Fruit fly (Drosophila melanogaster) whole organism, embryonic: ENCODE data around the gene CG3301.

Experiments used
- B-H1 ChIP-seq: fragments of 200-800 bp; sonication (Bioruptor generic); IDR thresholded peaks from 3 replicates; pipeline ENCODE4 v1.3.6; 2022; ENCODE audit warnings: missing biosample characterization, missing genetic modification characterization
- BtbVII ChIP-seq: fragments of 200-800 bp; sonication (Bioruptor generic); optimal IDR thresholded peaks from 3 replicates; lab custom pipeline; 2017; ENCODE audit warnings: missing biosample characterization, mild to moderate bottlenecking, missing genetic modification characterization
- Bteb2 ChIP-seq: fragments of 200-800 bp; sonication (Bioruptor generic); optimal IDR thresholded peaks from 2 replicates; lab custom pipeline; 2016; ENCODE audit warnings: missing biosample characterization, missing genetic modification characterization
- CG12155 ChIP-seq: fragments of 200-800 bp; sonication (Bioruptor generic); optimal IDR thresholded peaks from 3 replicates; lab custom pipeline; 2016; ENCODE audit warnings: missing biosample characterization, missing genetic modification characterization
- CG13775 ChIP-seq: fragments of 200-800 bp; sonication (Bioruptor generic); optimal IDR thresholded peaks from 3 replicates; lab custom pipeline; 2017; ENCODE audit warnings: missing biosample characterization, mild to moderate bottlenecking, missing genetic modification characterization
- CG14667 ChIP-seq: fragments of 200-800 bp; sonication (Bioruptor generic); IDR thresholded peaks from 2 replicates; pipeline ENCODE4 v1.3.6; 2022; ENCODE audit warnings: missing biosample characterization, missing genetic modification characterization
- CG15514 ChIP-seq: fragments of 200-800 bp; sonication (Bioruptor generic); optimal IDR thresholded peaks from 3 replicates; lab custom pipeline; 2017; ENCODE audit warnings: missing biosample characterization, missing genetic modification characterization, mild to moderate bottlenecking, moderate library complexity, missing genetic modification reagents
- CG16863 ChIP-seq: fragments of 200-800 bp; sonication (Bioruptor generic); optimal IDR thresholded peaks from 3 replicates; lab custom pipeline; 2016; ENCODE audit warnings: missing biosample characterization, missing genetic modification characterization
- CG1792 ChIP-seq: fragments of 200-800 bp; sonication (Bioruptor generic); optimal IDR thresholded peaks from 2 replicates; lab custom pipeline; 2016; ENCODE audit warnings: missing biosample characterization, missing genetic modification characterization
- CG18262 ChIP-seq: fragments of 200-800 bp; optimal IDR thresholded peaks from 3 replicates; lab custom pipeline; 2019; ENCODE audit warnings: missing biosample characterization, mild to moderate bottlenecking, missing genetic modification characterization, moderate library complexity
- CG31441 ChIP-seq: fragments of 200-800 bp; sonication (Bioruptor generic); IDR thresholded peaks from 2 replicates; pipeline ENCODE4 v1.3.6; 2022; ENCODE audit warnings: missing biosample characterization, missing genetic modification characterization
- CG32772 ChIP-seq: fragments of 200-800 bp; sonication (Bioruptor generic); IDR thresholded peaks from 2 replicates; pipeline ENCODE4 v1.3.6; 2022; ENCODE audit warnings: missing biosample characterization, missing genetic modification characterization
- CG33213 ChIP-seq: fragments of 200-800 bp; sonication (Bioruptor generic); optimal IDR thresholded peaks from 3 replicates; lab custom pipeline; 2016; ENCODE audit warnings: missing biosample characterization, missing genetic modification characterization
- CG3995 ChIP-seq: fragments of 200-800 bp; sonication (Bioruptor generic); optimal IDR thresholded peaks from 3 replicates; lab custom pipeline; 2016; ENCODE audit warnings: missing biosample characterization, missing genetic modification characterization
- CG43689 ChIP-seq: fragments of 200-800 bp; sonication (Bioruptor generic); IDR thresholded peaks from 2 replicates; pipeline ENCODE4 v1.3.6; 2022; ENCODE audit warnings: missing biosample characterization, missing genetic modification characterization
- CG6813 ChIP-seq: fragments of 200-800 bp; sonication (Bioruptor generic); optimal IDR thresholded peaks from 2 replicates; lab custom pipeline; 2017; ENCODE audit warnings: missing biosample characterization, missing genetic modification characterization, mild to moderate bottlenecking, moderate library complexity, missing genetic modification reagents
- CG7786 ChIP-seq: fragments of 200-800 bp; sonication (Bioruptor generic); optimal IDR thresholded peaks from 2 replicates; lab custom pipeline; 2016; ENCODE audit warnings: missing biosample characterization, missing genetic modification characterization
- CG8388 ChIP-seq: fragments of 200-800 bp; sonication (Bioruptor generic); optimal IDR thresholded peaks from 2 replicates; lab custom pipeline; 2019; ENCODE audit warnings: missing biosample characterization, mild to moderate bottlenecking, missing genetic modification characterization, moderate library complexity
- Dip3 ChIP-seq: fragments of 200-800 bp; sonication (Bioruptor generic); optimal IDR thresholded peaks from 3 replicates; lab custom pipeline; 2016; ENCODE audit warnings: missing biosample characterization, missing genetic modification characterization
- Jarid2 ChIP-seq: fragments of 200-800 bp; sonication (Bioruptor generic); optimal IDR thresholded peaks from 3 replicates; lab custom pipeline; 2017; ENCODE audit warnings: mild to moderate bottlenecking, missing biosample characterization, missing genetic modification reagents, missing genetic modification characterization
- Mad ChIP-seq: fragments of 200-800 bp; sonication (Bioruptor generic); optimal IDR thresholded peaks from 2 replicates; lab custom pipeline; 2016; ENCODE audit warnings: missing biosample characterization, missing genetic modification characterization
- Nf-YA ChIP-seq: fragments of 200-800 bp; sonication (Bioruptor generic); IDR thresholded peaks from 2 replicates; pipeline ENCODE4 v1.3.6; 2022; ENCODE audit warnings: missing biosample characterization, missing genetic modification characterization
- Optix ChIP-seq: fragments of 200-800 bp; sonication (Bioruptor generic); IDR thresholded peaks from 3 replicates; pipeline ENCODE4 v1.3.6; 2022; ENCODE audit warnings: missing biosample characterization, missing genetic modification characterization
- Sox102F ChIP-seq: fragments of 200-800 bp; sonication (Bioruptor generic); optimal IDR thresholded peaks from 2 replicates; lab custom pipeline; 2018; ENCODE audit warnings: missing biosample characterization, mild to moderate bottlenecking, missing genetic modification characterization, moderate library complexity
- Tbp ChIP-seq: fragments of >200 bp; optimal IDR thresholded peaks from 2 replicates; lab custom pipeline; 2018; ENCODE audit warnings: missing biosample characterization, missing genetic modification characterization
- ara ChIP-seq: fragments of 200-800 bp; sonication (Bioruptor generic); IDR thresholded peaks from 2 replicates; pipeline ENCODE4 v1.3.6; 2022; ENCODE audit warnings: missing biosample characterization, missing genetic modification characterization
- ash1 ChIP-seq: fragments of 200-800 bp; sonication (Bioruptor generic); optimal IDR thresholded peaks from 2 replicates; lab custom pipeline; 2018; ENCODE audit warnings: missing biosample characterization, mild to moderate bottlenecking, missing genetic modification characterization
- bbx ChIP-seq: fragments of 200-800 bp; sonication (Bioruptor generic); IDR thresholded peaks from 2 replicates; pipeline ENCODE4 v1.3.6; 2022; ENCODE audit warnings: missing biosample characterization, missing genetic modification characterization; ENCODE audit not compliant: partially characterized antibody
- br ChIP-seq: fragments of >200 bp; optimal IDR thresholded peaks from 2 replicates; lab custom pipeline; 2017
- bsh ChIP-seq, 2 experiments: fragments of 200-800 bp; sonication (Bioruptor generic); optimal IDR thresholded peaks; 2 replicates each; lab custom pipeline; 2017 to 2018; ENCODE audit warnings: mild to moderate bottlenecking in 2 of 2, missing biosample characterization in 2 of 2, missing genetic modification characterization in 2 of 2, moderate library complexity in 1 of 2
- cas ChIP-seq: fragments of 200-800 bp; sonication (Bioruptor generic); IDR thresholded peaks from 2 replicates; pipeline ENCODE4 v1.3.6; 2022; ENCODE audit warnings: missing biosample characterization, missing genetic modification characterization
- croc ChIP-seq: fragments of 200-800 bp; sonication (Bioruptor generic); conservative IDR thresholded peaks from 3 replicates; pipeline ENCODE4 v1.3.6; 2022; ENCODE audit warnings: missing biosample characterization, missing genetic modification characterization
- dati ChIP-seq: fragments of 200-800 bp; sonication (Bioruptor generic); IDR thresholded peaks from 2 replicates; pipeline ENCODE4 v1.3.6; 2022; ENCODE audit warnings: missing biosample characterization, missing genetic modification characterization
- esg ChIP-seq: fragments of 200-800 bp; sonication (Bioruptor generic); conservative IDR thresholded peaks from 2 replicates; pipeline ENCODE4 v1.3.6; 2022; ENCODE audit warnings: missing biosample characterization, missing genetic modification characterization
- ftz-f1 ChIP-seq: fragments of 200-800 bp; sonication (Bioruptor generic); optimal IDR thresholded peaks from 2 replicates; lab custom pipeline; 2016; ENCODE audit warnings: missing biosample characterization, missing genetic modification characterization
- fu2 ChIP-seq: fragments of 200-800 bp; sonication (Bioruptor generic); optimal IDR thresholded peaks from 2 replicates; lab custom pipeline; 2016; ENCODE audit warnings: missing biosample characterization, missing genetic modification characterization
- grau ChIP-seq: fragments of 200-800 bp; optimal IDR thresholded peaks from 3 replicates; lab custom pipeline; 2019; ENCODE audit warnings: missing biosample characterization, mild to moderate bottlenecking, missing genetic modification characterization, moderate library complexity
- gt ChIP-seq: fragments of 200-800 bp; sonication (Bioruptor generic); IDR thresholded peaks from 2 replicates; pipeline ENCODE4 v1.3.6; 2022; ENCODE audit warnings: missing biosample characterization, missing genetic modification characterization
- kah ChIP-seq: fragments of 200-800 bp; sonication (Bioruptor generic); optimal IDR thresholded peaks from 2 replicates; lab custom pipeline; 2018; ENCODE audit warnings: missing biosample characterization, mild to moderate bottlenecking, missing genetic modification characterization
- klu ChIP-seq: fragments of 200-800 bp; sonication (Bioruptor generic); IDR thresholded peaks from 2 replicates; pipeline ENCODE4 v1.3.6; 2022; ENCODE audit warnings: missing biosample characterization, missing genetic modification characterization
- lilli ChIP-seq: fragments of 200-800 bp; sonication (Bioruptor generic); optimal IDR thresholded peaks from 3 replicates; lab custom pipeline; 2016; ENCODE audit warnings: missing biosample characterization, missing genetic modification characterization
- lola ChIP-seq, 3 experiments: fragments of >200 bp in 2 of 3; fragments of 200-800 bp in 1 of 3; sonication (Bioruptor generic) in 1 of 3; optimal IDR thresholded peaks; 2 replicates each; lab custom pipeline; 2017 to 2019; ENCODE audit warnings: missing biosample characterization in 3 of 3, missing genetic modification characterization in 3 of 3, mild to moderate bottlenecking in 1 of 3, moderate library complexity in 1 of 3
- org-1 ChIP-seq: fragments of 200-800 bp; sonication (Bioruptor generic); optimal IDR thresholded peaks from 2 replicates; lab custom pipeline; 2017; ENCODE audit warnings: missing biosample characterization, missing genetic modification characterization
- phol ChIP-seq: fragments of 200-800 bp; sonication (Bioruptor generic); optimal IDR thresholded peaks from 3 replicates; lab custom pipeline; 2018; ENCODE audit warnings: missing biosample characterization, mild to moderate bottlenecking, missing genetic modification characterization, moderate library complexity
- pita ChIP-seq: fragments of 200-800 bp; sonication (Bioruptor generic); optimal IDR thresholded peaks from 2 replicates; lab custom pipeline; 2017; ENCODE audit warnings: missing biosample characterization, mild to moderate bottlenecking, missing genetic modification characterization
- psq ChIP-seq: fragments of 200-800 bp; sonication (Bioruptor generic); optimal IDR thresholded peaks from 2 replicates; lab custom pipeline; 2017; ENCODE audit warnings: missing biosample characterization, missing genetic modification characterization
- sisA ChIP-seq: fragments of 200-800 bp; sonication (Bioruptor generic); IDR thresholded peaks from 2 replicates; pipeline ENCODE4 v1.3.6; 2022; ENCODE audit warnings: missing biosample characterization, missing genetic modification characterization
- sob ChIP-seq: fragments of 200-800 bp; sonication (Bioruptor generic); IDR thresholded peaks from 2 replicates; pipeline ENCODE4 v1.3.6; 2022; ENCODE audit warnings: missing biosample characterization, missing genetic modification characterization
- sr ChIP-seq: fragments of 200-800 bp; sonication (Bioruptor generic); IDR thresholded peaks from 3 replicates; pipeline ENCODE4 v1.3.6; 2022; ENCODE audit warnings: missing biosample characterization, missing genetic modification characterization
- stwl ChIP-seq: fragments of 200-800 bp; sonication (Bioruptor generic); optimal IDR thresholded peaks from 3 replicates; lab custom pipeline; 2018; ENCODE audit warnings: missing biosample characterization, mild to moderate bottlenecking, missing genetic modification characterization, moderate library complexity
- wdn ChIP-seq: fragments of 200-800 bp; sonication (Bioruptor generic); IDR thresholded peaks from 2 replicates; pipeline ENCODE4 v1.3.6; 2022; ENCODE audit warnings: missing biosample characterization, missing genetic modification characterization
- wek ChIP-seq: fragments of 200-800 bp; sonication (Bioruptor generic); optimal IDR thresholded peaks from 3 replicates; lab custom pipeline; 2018; ENCODE audit warnings: missing biosample characterization, mild to moderate bottlenecking, missing genetic modification characterization, moderate library complexity

The CG3301 gene

dm6 chr3R:21297387-21297956, 21.4 kb upstream of the CG3301 start (continued):
- TF ChIP-seq Bteb2 (GFP tag; lab: Kevin White, UChicago) (peak; percentile 63), sr (GFP tag; lab: Robert Waterston, UW) (no peak), CG13775 (GFP tag; lab: Kevin White, UChicago) (peak; percentile 40), lola (GFP tag; optimal IDR thresholded peaks at IDR 0.05; lab: Kevin White, UChicago) (peak in 1 of 3 experiments; percentile 57), grau (peak; percentile 33), wdn (GFP tag; lab: Robert Waterston, UW) (no peak), CG3995 (GFP tag; lab: Kevin White, UChicago) (no peak), fu2 (no peak), gt (GFP tag; lab: Robert Waterston, UW) (no peak), kah (GFP tag; lab: Kevin White, UChicago) (peak; percentile 57), pita (GFP tag; lab: Kevin White, UChicago) (no peak), CG14667 (no peak), CG15514 (GFP tag; lab: Kevin White, UChicago) (peak; percentile 58), Tbp (GFP tag; lab: Kevin White, UChicago) (no peak), stwl (tag; lab: Kevin White, UChicago) (no peak), ftz-f1 (peak; percentile 27), CG43689 (GFP tag; lab: Robert Waterston, UW) (no peak), br (lab: Kevin White, UChicago) (no peak), CG33213 (peak; percentile 58), wek (peak; percentile 78), CG32772 (no peak), ara (GFP tag; lab: Robert Waterston, UW) (no peak), org-1 (GFP tag; lab: Kevin White, UChicago) (peak; percentile 75), lilli (GFP tag; lab: Kevin White, UChicago) (peak; percentile 65), Dip3 (GFP tag; lab: Kevin White, UChicago) (no peak), CG16863 (peak; percentile 69), CG1792 (GFP tag; lab: Kevin White, UChicago) (peak; percentile 46), CG18262 (tag; lab: Kevin White, UChicago) (peak; percentile 65), dati (GFP tag; lab: Robert Waterston, UW) (no peak), B-H1 (GFP tag; lab: Robert Waterston, UW) (no peak), phol (no peak), CG31441 (GFP tag; lab: Robert Waterston, UW) (no peak), CG6813 (GFP tag; lab: Kevin White, UChicago) (peak; percentile 95), esg (GFP tag; lab: Robert Waterston, UW) (no peak), BtbVII (peak; percentile 77), cas (GFP tag; lab: Robert Waterston, UW) (no peak), Mad (peak; percentile 13), Sox102F (GFP tag; lab: Kevin White, UChicago) (peak; percentile 55), ash1 (GFP tag; lab: Kevin White, UChicago) (peak; percentile 60), CG8388 (GFP tag; lab: Kevin White, UChicago) (peak; percentile 60), klu (GFP tag; lab: Robert Waterston, UW) (no peak), psq (GFP tag; lab: Kevin White, UChicago) (peak; percentile 36), CG12155 (GFP tag; lab: Kevin White, UChicago) (peak; percentile 32), sob (no peak), Nf-YA (GFP tag; lab: Robert Waterston, UW) (no peak), bbx (GFP tag; lab: Robert Waterston, UW) (no peak), CG7786 (GFP tag; lab: Kevin White, UChicago) (peak; percentile 15), bsh (GFP tag; optimal IDR thresholded peaks at IDR 0.05; lab: Kevin White, UChicago) (peak; percentile 15 to 70), croc (GFP tag; lab: Robert Waterston, UW) (no peak), sisA (GFP tag; lab: Robert Waterston, UW) (no peak), Jarid2 (GFP tag; lab: Kevin White, UChicago) (peak; percentile 62), Optix (GFP tag; lab: Robert Waterston, UW) (no peak)
